Worm (Caenorhabditis elegans): Measurements from ENCODE around the gene Y57G11C.1147.

ce11 chrIV:14836885-14837284 is 39.6 kb upstream of the Y57G11C.1147 start, which contains the start of gene Y57G11C.22:
- TF ChIP-seq flt-1 (GFP tag; IDR thresholded peaks at IDR 0.05), result no peak
- TF ChIP-seq T22C8.4 (GFP tag; IDR thresholded peaks at IDR 0.05), result no peak
- no peak for TF ChIP-seq ztf-29 (GFP tag; IDR thresholded peaks at IDR 0.05)
- TF ChIP-seq ztf-23 (GFP tag; IDR thresholded peaks at IDR 0.05), result no peak
- no peak for TF ChIP-seq med-1 (GFP tag; optimal IDR thresholded peaks at IDR 0.05; ENCODE audit: insufficient read depth)
- TF ChIP-seq ref-1 (GFP tag; conservative IDR thresholded peaks at IDR 0.05), result no peak

Data from whole organism, midembryonic.